Fruit fly (Drosophila melanogaster): Measurements from ENCODE around the gene CG44261.
A peak's percentile ranks its signal among the peaks of the same experiment; 100 is the strongest.

CG44261 gene

DNA sequence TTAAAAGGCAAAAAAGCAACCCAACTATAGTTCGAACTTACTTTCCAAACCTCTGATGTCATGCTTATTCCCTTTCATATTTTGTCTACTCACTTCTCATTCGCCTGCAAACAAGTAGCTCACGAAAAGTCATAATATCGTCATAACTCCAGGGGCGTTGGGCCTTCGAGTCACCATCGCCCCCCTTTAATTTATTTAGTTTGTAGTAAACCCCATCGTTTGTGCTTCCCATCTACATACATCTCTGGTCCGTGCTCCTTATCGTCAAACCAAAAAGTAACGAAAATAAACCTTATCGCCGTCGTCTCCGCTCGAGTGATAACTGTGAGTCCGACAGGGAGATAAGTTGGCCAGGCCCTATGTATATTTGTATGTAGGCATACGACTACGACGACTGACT lies 21.0 kb upstream of the CG44261 start (continued):
- TF ChIP-seq CG3919 (GFP tag; optimal IDR thresholded peaks at IDR 0.05) (peak; percentile 9), Lpt (GFP tag; optimal IDR thresholded peaks at IDR 0.05) (no peak), CG8119 (GFP tag; IDR thresholded peaks at IDR 0.05) (no peak), Eip78C (GFP tag) (peak; percentile 70), net (GFP tag; optimal IDR thresholded peaks at IDR 0.05) (no peak), Sox15 (GFP tag; optimal IDR thresholded peaks at IDR 0.05) (no peak), CG16779 (tag; optimal IDR thresholded peaks at IDR 0.05) (no peak), Met (GFP tag; optimal IDR thresholded peaks at IDR 0.05) (peak; percentile 71), CG1621 (tag; optimal IDR thresholded peaks at IDR 0.05) (no peak), CG6854 (GFP tag; optimal IDR thresholded peaks at IDR 0.05) (no peak), ss (GFP tag; optimal IDR thresholded peaks at IDR 0.05) (no peak), CG10631 (GFP tag; optimal IDR thresholded peaks at IDR 0.05) (no peak), eg (GFP tag; IDR thresholded peaks at IDR 0.05) (no peak), dac (GFP tag; optimal IDR thresholded peaks at IDR 0.05) (no peak), Hr38 (GFP tag; optimal IDR thresholded peaks at IDR 0.05) (no peak), fd59A (GFP tag; optimal IDR thresholded peaks at IDR 0.05) (no peak), CG15336 (GFP tag; IDR thresholded peaks at IDR 0.05) (no peak), spab (GFP tag; optimal IDR thresholded peaks at IDR 0.05) (no peak), CG7368 (GFP tag; optimal IDR thresholded peaks at IDR 0.05) (no peak)

DNA sequence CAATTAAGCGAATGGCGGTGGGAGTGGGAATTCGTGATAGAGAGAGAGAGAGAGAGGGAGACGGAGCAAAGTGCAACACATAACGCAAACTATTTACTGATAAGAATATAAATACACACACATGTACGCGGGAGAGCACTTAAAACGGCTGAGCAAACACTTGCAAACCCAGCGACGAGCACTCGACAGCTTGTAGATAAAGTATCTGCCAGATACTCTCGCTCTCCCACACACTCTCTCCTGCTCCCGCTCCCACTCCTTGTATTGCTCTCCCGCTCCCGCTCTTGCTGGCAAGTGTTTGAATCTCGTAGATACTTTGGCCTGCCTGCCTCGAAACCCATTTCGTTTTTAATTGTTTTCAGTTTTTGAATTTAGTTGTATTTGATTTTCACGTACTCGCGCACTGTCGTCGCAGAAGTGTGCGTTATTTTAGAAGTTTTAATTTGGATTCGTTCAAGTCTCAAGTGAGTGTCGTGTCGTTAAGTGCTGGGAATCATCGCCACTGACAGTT lies 20.3 kb upstream of the CG44261 start:
- TF ChIP-seq Sox102F (GFP tag; optimal IDR thresholded peaks at IDR 0.05) (peak; percentile 41), fkh (GFP tag; optimal IDR thresholded peaks at IDR 0.05) (peak; percentile 95), Hr38 (GFP tag; optimal IDR thresholded peaks at IDR 0.05) (no peak), dsx (GFP tag; optimal IDR thresholded peaks at IDR 0.05; ENCODE audit: poor library complexity, severe bottlenecking) (peak; percentile 20), Ets96B (tag; optimal IDR thresholded peaks at IDR 0.05) (peak; percentile 6), salr (GFP tag; optimal IDR thresholded peaks at IDR 0.05) (peak in 1 of 2 experiments; percentile 50), CG6808 (GFP tag; optimal IDR thresholded peaks at IDR 0.05) (peak; percentile 76), CG7368 (GFP tag; optimal IDR thresholded peaks at IDR 0.05) (peak; percentile 45), dac (GFP tag; optimal IDR thresholded peaks at IDR 0.05) (peak; percentile 11), vri (GFP tag; optimal IDR thresholded peaks at IDR 0.05) (peak; percentile 61), Sox14 (GFP tag; optimal IDR thresholded peaks at IDR 0.05) (no peak), pdm3 (GFP tag; optimal IDR thresholded peaks at IDR 0.05) (no peak), Eip93F (GFP tag; optimal IDR thresholded peaks at IDR 0.05) (no peak), Gug (GFP tag; IDR thresholded peaks at IDR 0.05) (0 out of 2 replicates have a peak, but pooled peaks have one; percentile 20), achi (GFP tag; optimal IDR thresholded peaks at IDR 0.05) (peak; percentile 50), CG6854 (GFP tag; optimal IDR thresholded peaks at IDR 0.05) (peak; percentile 74), Ets21C (GFP tag; optimal IDR thresholded peaks at IDR 0.05) (no peak), CG9139 (GFP tag; optimal IDR thresholded peaks at IDR 0.05) (peak; percentile 88), CG16779 (tag; optimal IDR thresholded peaks at IDR 0.05) (peak; percentile 70), Met (GFP tag; optimal IDR thresholded peaks at IDR 0.05) (peak; percentile 7), topi (GFP tag; optimal IDR thresholded peaks at IDR 0.05) (no peak), CG10669 (GFP tag; optimal IDR thresholded peaks at IDR 0.05) (peak; percentile 28), CG6276 (GFP tag; optimal IDR thresholded peaks at IDR 0.05) (peak; percentile 87), CG31627 (GFP tag; optimal IDR thresholded peaks at IDR 0.05) (no peak), CG10631 (GFP tag; optimal IDR thresholded peaks at IDR 0.05) (no peak), svp (GFP tag) (peak; percentile 83), CG11762 (GFP tag; optimal IDR thresholded peaks at IDR 0.05; ENCODE audit: insufficient read depth) (peak; percentile 51), Blimp-1 (GFP tag; optimal IDR thresholded peaks at IDR 0.05) (no peak), Smox (GFP tag; optimal IDR thresholded peaks at IDR 0.05) (no peak), lz (GFP tag; optimal IDR thresholded peaks at IDR 0.05) (no peak), CG32006 (GFP tag; optimal IDR thresholded peaks at IDR 0.05) (peak; percentile 21), CG11902 (GFP tag; optimal IDR thresholded peaks at IDR 0.05) (no peak), CG8119 (GFP tag; IDR thresholded peaks at IDR 0.05) (peak; percentile 71; the same call in 2 of the 3 replicates), Eip78C (GFP tag) (peak; percentile 53), CG8632 (GFP tag; optimal IDR thresholded peaks at IDR 0.05) (peak; percentile 26), cyc (GFP tag; optimal IDR thresholded peaks at IDR 0.05) (no peak), acj6 (GFP tag; optimal IDR thresholded peaks at IDR 0.05) (no peak), CG6792 (GFP tag; optimal IDR thresholded peaks at IDR 0.05) (no peak), CG3032 (tag; optimal IDR thresholded peaks at IDR 0.05) (no peak), net (GFP tag; optimal IDR thresholded peaks at IDR 0.05) (peak; percentile 24)
